Fruit fly (Drosophila melanogaster) whole organism, embryonic: Measurements from ENCODE around the gene Tnks.
A peak's percentile ranks its signal among the peaks of the same experiment; 100 is the strongest.

Source experiments
- Atf-2 ChIP-seq: fragments of 200-800 bp; sonication (Bioruptor generic); optimal IDR thresholded peaks from 2 replicates; lab custom pipeline; 2016; ENCODE audit warnings: missing biosample characterization, missing genetic modification characterization
- BEAF-32 ChIP-seq: fragments of 200-800 bp; sonication (Bioruptor generic); optimal IDR thresholded peaks from 3 replicates; lab custom pipeline; 2017; ENCODE audit warnings: missing biosample characterization, missing genetic modification characterization, mild to moderate bottlenecking, moderate library complexity, missing genetic modification reagents
- Blimp-1 ChIP-seq: fragments of 200-800 bp; sonication (Bioruptor generic); optimal IDR thresholded peaks from 3 replicates; lab custom pipeline; 2018; ENCODE audit warnings: missing biosample characterization, missing genetic modification characterization, mild to moderate bottlenecking, moderate library complexity, missing genetic modification reagents
- CG10979 ChIP-seq: fragments of 200-800 bp; sonication (Bioruptor generic); optimal IDR thresholded peaks from 2 replicates; lab custom pipeline; 2018; ENCODE audit warnings: missing biosample characterization, mild to moderate bottlenecking, missing genetic modification characterization, moderate library complexity
- CG11504 ChIP-seq: fragments of 200-800 bp; sonication (Bioruptor generic); optimal IDR thresholded peaks from 3 replicates; lab custom pipeline; 2019; ENCODE audit warnings: missing biosample characterization, mild to moderate bottlenecking, missing genetic modification characterization, moderate library complexity
- CG11695 ChIP-seq: fragments of 200-800 bp; sonication (Bioruptor generic); IDR thresholded peaks from 3 replicates; pipeline ENCODE4 v1.3.6; 2022; ENCODE audit warnings: missing biosample characterization, missing genetic modification characterization
- CG14014 ChIP-seq: fragments of 200-800 bp; sonication (Bioruptor generic); IDR thresholded peaks from 2 replicates; pipeline ENCODE4 v1.3.6; 2022; ENCODE audit warnings: missing biosample characterization, missing genetic modification characterization
- CG14050 ChIP-seq: fragments of 200-800 bp; sonication (Bioruptor generic); IDR thresholded peaks from 3 replicates; pipeline ENCODE4 v1.3.6; 2022; ENCODE audit warnings: missing biosample characterization, missing genetic modification characterization
- CG15514 ChIP-seq: fragments of 200-800 bp; sonication (Bioruptor generic); optimal IDR thresholded peaks from 3 replicates; lab custom pipeline; 2017; ENCODE audit warnings: missing biosample characterization, missing genetic modification characterization, mild to moderate bottlenecking, moderate library complexity, missing genetic modification reagents
- CG15601 ChIP-seq: fragments of 200-800 bp; sonication (Bioruptor generic); optimal IDR thresholded peaks from 3 replicates; lab custom pipeline; 2019; ENCODE audit warnings: missing biosample characterization, mild to moderate bottlenecking, missing genetic modification characterization, moderate library complexity
- CG1602 ChIP-seq: fragments of 200-800 bp; sonication (Bioruptor generic); optimal IDR thresholded peaks from 3 replicates; lab custom pipeline; 2016; ENCODE audit warnings: missing biosample characterization, missing genetic modification characterization
- CG17328 ChIP-seq: fragments of 200-800 bp; sonication (Bioruptor generic); IDR thresholded peaks from 2 replicates; pipeline ENCODE4 v1.3.6; 2022; ENCODE audit warnings: missing biosample characterization, missing genetic modification characterization
- CG2116 ChIP-seq: fragments of 200-800 bp; sonication (Bioruptor generic); optimal IDR thresholded peaks from 3 replicates; lab custom pipeline; 2018; ENCODE audit warnings: missing biosample characterization, mild to moderate bottlenecking, missing genetic modification characterization
- CG2875 ChIP-seq: fragments of 200-800 bp; sonication (Bioruptor generic); optimal IDR thresholded peaks from 2 replicates; lab custom pipeline; 2017; ENCODE audit warnings: missing biosample characterization, mild to moderate bottlenecking, missing genetic modification characterization, missing genetic modification reagents
- CG3163 ChIP-seq: fragments of 200-800 bp; sonication (Bioruptor generic); optimal IDR thresholded peaks from 3 replicates; lab custom pipeline; 2016; ENCODE audit warnings: missing biosample characterization, missing genetic modification characterization
- CG32532 ChIP-seq: fragments of 200-800 bp; sonication (Bioruptor generic); IDR thresholded peaks from 2 replicates; pipeline ENCODE4 v1.3.6; 2022; ENCODE audit warnings: missing biosample characterization, missing genetic modification characterization
- CG3281 ChIP-seq: fragments of 200-800 bp; sonication (Bioruptor generic); optimal IDR thresholded peaks from 3 replicates; lab custom pipeline; 2017; ENCODE audit warnings: missing biosample characterization, mild to moderate bottlenecking, missing genetic modification characterization
- CG34422 ChIP-seq: fragments of 200-800 bp; sonication (Bioruptor generic); IDR thresholded peaks from 3 replicates; pipeline ENCODE4 v1.3.6; 2022; ENCODE audit warnings: missing biosample characterization, missing genetic modification characterization
- CG3838 ChIP-seq: fragments of 200-800 bp; sonication (Bioruptor generic); optimal IDR thresholded peaks from 3 replicates; lab custom pipeline; 2016; ENCODE audit warnings: missing biosample characterization, missing genetic modification characterization
- CG5245 ChIP-seq: fragments of 200-800 bp; sonication (Bioruptor generic); optimal IDR thresholded peaks from 3 replicates; lab custom pipeline; 2016; ENCODE audit warnings: missing biosample characterization, missing genetic modification characterization
- CG7271 ChIP-seq: fragments of 200-800 bp; sonication (Bioruptor generic); optimal IDR thresholded peaks from 2 replicates; lab custom pipeline; 2018; ENCODE audit warnings: missing biosample characterization, mild to moderate bottlenecking, missing genetic modification characterization, moderate library complexity
- CG8478 ChIP-seq: fragments of >200 bp; optimal IDR thresholded peaks from 2 replicates; lab custom pipeline; 2018
- D ChIP-seq, 2 experiments: fragments of 200-800 bp in 1 of 2; fragments of >200 bp in 1 of 2; sonication (Bioruptor generic) in 1 of 2; optimal IDR thresholded peaks; 2 replicates in 1 of 2; 3 replicates in 1 of 2; lab custom pipeline; 2017; ENCODE audit warnings: mild to moderate bottlenecking in 1 of 2, missing biosample characterization in 1 of 2, missing genetic modification characterization in 1 of 2, missing genetic modification reagents in 1 of 2
- Fer2 ChIP-seq: fragments of 200-800 bp; sonication (Bioruptor generic); optimal IDR thresholded peaks from 2 replicates; lab custom pipeline; 2018; ENCODE audit warnings: missing biosample characterization, mild to moderate bottlenecking, missing genetic modification characterization, moderate library complexity
- Gug ChIP-seq: fragments of 200-800 bp; sonication (Bioruptor generic); IDR thresholded peaks from 4 replicates; pipeline ENCODE4 v1.3.6; 2022; ENCODE audit warnings: missing biosample characterization, missing genetic modification characterization
- HLH54F ChIP-seq: fragments of 200-800 bp; sonication (Bioruptor generic); optimal IDR thresholded peaks from 3 replicates; lab custom pipeline; 2016; ENCODE audit warnings: missing biosample characterization, missing genetic modification characterization
- Hmx ChIP-seq: fragments of 200-800 bp; sonication (Bioruptor generic); optimal IDR thresholded peaks from 2 replicates; lab custom pipeline; 2016; ENCODE audit warnings: missing biosample characterization, missing genetic modification characterization
- Nf-YA ChIP-seq: fragments of 200-800 bp; sonication (Bioruptor generic); IDR thresholded peaks from 2 replicates; pipeline ENCODE4 v1.3.6; 2022; ENCODE audit warnings: missing biosample characterization, missing genetic modification characterization
- Poxn ChIP-seq: fragments of 200-800 bp; sonication (Bioruptor generic); IDR thresholded peaks from 2 replicates; pipeline ENCODE4 v1.3.6; 2022; ENCODE audit warnings: missing biosample characterization, missing genetic modification characterization
- Spps ChIP-seq: fragments of 200-800 bp; sonication (Bioruptor generic); optimal IDR thresholded peaks from 2 replicates; lab custom pipeline; 2018; ENCODE audit warnings: missing biosample characterization, mild to moderate bottlenecking, missing genetic modification characterization
- TFAM ChIP-seq: fragments of 200-800 bp; sonication (Bioruptor generic); optimal IDR thresholded peaks from 2 replicates; lab custom pipeline; 2017; ENCODE audit warnings: missing biosample characterization, missing genetic modification characterization, inconsistent platforms
- Xbp1 ChIP-seq: fragments of 200-800 bp; sonication (Bioruptor generic); optimal IDR thresholded peaks from 3 replicates; lab custom pipeline; 2016; ENCODE audit warnings: missing biosample characterization, mild to moderate bottlenecking, missing genetic modification characterization
- al ChIP-seq: fragments of 200-800 bp; sonication (Bioruptor generic); IDR thresholded peaks from 2 replicates; pipeline ENCODE4 v1.3.6; 2022; ENCODE audit warnings: missing biosample characterization, missing genetic modification characterization
- ara ChIP-seq: fragments of 200-800 bp; sonication (Bioruptor generic); IDR thresholded peaks from 2 replicates; pipeline ENCODE4 v1.3.6; 2022; ENCODE audit warnings: missing biosample characterization, missing genetic modification characterization
- cas ChIP-seq: fragments of 200-800 bp; sonication (Bioruptor generic); IDR thresholded peaks from 2 replicates; pipeline ENCODE4 v1.3.6; 2022; ENCODE audit warnings: missing biosample characterization, missing genetic modification characterization
- cato ChIP-seq: fragments of 200-800 bp; sonication (Bioruptor generic); optimal IDR thresholded peaks from 2 replicates; lab custom pipeline; 2016; ENCODE audit warnings: missing biosample characterization, missing genetic modification characterization, borderline replicate concordance
- chn ChIP-seq: fragments of 200-800 bp; sonication (Bioruptor generic); optimal IDR thresholded peaks from 2 replicates; lab custom pipeline; 2016; ENCODE audit warnings: missing biosample characterization, missing genetic modification characterization
- ftz-f1 ChIP-seq: fragments of 200-800 bp; sonication (Bioruptor generic); optimal IDR thresholded peaks from 2 replicates; lab custom pipeline; 2016; ENCODE audit warnings: missing biosample characterization, missing genetic modification characterization
- hb ChIP-seq: fragments of 200-800 bp; sonication (Bioruptor generic); IDR thresholded peaks from 3 replicates; pipeline ENCODE4 v1.3.6; 2022; ENCODE audit warnings: missing biosample characterization, missing genetic modification characterization; ENCODE audit not compliant: partially characterized antibody
- inv ChIP-seq: fragments of 200-800 bp; sonication (Bioruptor generic); IDR thresholded peaks from 2 replicates; pipeline ENCODE4 v1.3.6; 2022; ENCODE audit warnings: missing biosample characterization, missing genetic modification characterization; ENCODE audit not compliant: partially characterized antibody
- klu ChIP-seq: fragments of 200-800 bp; sonication (Bioruptor generic); IDR thresholded peaks from 2 replicates; pipeline ENCODE4 v1.3.6; 2022; ENCODE audit warnings: missing biosample characterization, missing genetic modification characterization
- kni ChIP-seq: fragments of 200-800 bp; sonication (Bioruptor generic); optimal IDR thresholded peaks from 3 replicates; lab custom pipeline; 2017; ENCODE audit warnings: mild to moderate bottlenecking, missing biosample characterization, missing genetic modification reagents, missing genetic modification characterization
- nerfin-2 ChIP-seq: fragments of 200-800 bp; sonication (Bioruptor generic); IDR thresholded peaks from 2 replicates; pipeline ENCODE4 v1.3.6; 2022; ENCODE audit warnings: missing biosample characterization, missing genetic modification characterization; ENCODE audit not compliant: partially characterized antibody
- pfk ChIP-seq: fragments of 200-800 bp; sonication (Bioruptor generic); optimal IDR thresholded peaks from 2 replicates; lab custom pipeline; 2018; ENCODE audit warnings: missing biosample characterization, mild to moderate bottlenecking, missing genetic modification characterization, moderate library complexity
- schlank ChIP-seq: fragments of 200-800 bp; sonication (Bioruptor generic); optimal IDR thresholded peaks from 2 replicates; lab custom pipeline; 2018; ENCODE audit warnings: missing biosample characterization, mild to moderate bottlenecking, missing genetic modification characterization
- shn ChIP-seq: fragments of 200-800 bp; sonication (Bioruptor generic); optimal IDR thresholded peaks from 3 replicates; lab custom pipeline; 2016; ENCODE audit warnings: missing biosample characterization, missing genetic modification characterization
- sisA ChIP-seq: fragments of 200-800 bp; sonication (Bioruptor generic); IDR thresholded peaks from 2 replicates; pipeline ENCODE4 v1.3.6; 2022; ENCODE audit warnings: missing biosample characterization, missing genetic modification characterization
- tgo ChIP-seq: fragments of 200-800 bp; sonication (Bioruptor generic); IDR thresholded peaks from 3 replicates; pipeline ENCODE4 v1.3.6; 2022; ENCODE audit warnings: missing biosample characterization, missing genetic modification characterization
- tna ChIP-seq: fragments of 200-800 bp; sonication (Bioruptor generic); IDR thresholded peaks from 2 replicates; pipeline ENCODE4 v1.3.6; 2022; ENCODE audit warnings: missing biosample characterization, missing genetic modification characterization; ENCODE audit not compliant: partially characterized antibody
- toy ChIP-seq: fragments of 200-800 bp; sonication (Bioruptor generic); IDR thresholded peaks from 2 replicates; pipeline ENCODE4 v1.3.6; 2022; ENCODE audit warnings: missing biosample characterization, missing genetic modification characterization
- wor ChIP-seq: fragments of 200-800 bp; sonication (Bioruptor generic); IDR thresholded peaks from 2 replicates; pipeline ENCODE4 v1.3.6; 2022; ENCODE audit warnings: missing biosample characterization, missing genetic modification characterization

Tnks gene

dm6 chr3R:25640463-25640862 is 20.6 kb downstream of the Tnks start (continued):
- TF ChIP-seq klu (GFP tag; lab: Robert Waterston, UW) (no peak), toy (GFP tag; lab: Robert Waterston, UW) (no peak), CG34422 (GFP tag; lab: Robert Waterston, UW) (no peak), ara (GFP tag; lab: Robert Waterston, UW) (peak; percentile 82), CG3838 (no peak), wor (GFP tag; lab: Robert Waterston, UW) (0 out of 2 replicates have a peak, but pooled peaks have one; percentile 11), CG5245 (GFP tag; lab: Kevin White, UChicago) (no peak), tna (GFP tag; lab: Robert Waterston, UW) (no peak), cato (GFP tag; lab: Kevin White, UChicago) (no peak), CG17328 (GFP tag; lab: Robert Waterston, UW) (peak; percentile 63), Spps (tag; lab: Kevin White, UChicago) (peak; percentile 20), hb (GFP tag; lab: Robert Waterston, UW) (no peak), CG3281 (GFP tag; lab: Kevin White, UChicago) (peak; percentile 14), pfk (GFP tag; lab: Kevin White, UChicago) (no peak), al (GFP tag; lab: Robert Waterston, UW) (no peak), Blimp-1 (GFP tag; lab: Kevin White, UChicago) (peak; percentile 55), BEAF-32 (GFP tag; lab: Kevin White, UChicago) (no peak), CG2116 (GFP tag; lab: Kevin White, UChicago) (no peak), Nf-YA (no peak), CG7271 (tag; lab: Kevin White, UChicago) (peak; percentile 56), cas (no peak), nerfin-2 (no peak), TFAM (no peak), CG14050 (GFP tag; lab: Robert Waterston, UW) (peak; percentile 26; the same call in 2 of the 3 replicates), schlank (tag; lab: Kevin White, UChicago) (no peak), Hmx (GFP tag; lab: Kevin White, UChicago) (no peak), CG3163 (GFP tag; lab: Kevin White, UChicago) (no peak), CG11504 (tag; lab: Kevin White, UChicago) (peak; percentile 76), CG10979 (tag; lab: Kevin White, UChicago) (peak; percentile 77), kni (no peak), sisA (GFP tag; lab: Robert Waterston, UW) (peak; percentile 52), ftz-f1 (no peak), D (optimal IDR thresholded peaks at IDR 0.05; lab: Kevin White, UChicago) (no peak), D (GFP tag; optimal IDR thresholded peaks at IDR 0.05; lab: Kevin White, UChicago) (peak; percentile 58), CG15601 (tag; lab: Kevin White, UChicago) (no peak), Gug (GFP tag; lab: Robert Waterston, UW) (peak; percentile 3; the same call in 1 of the 4 replicates), Poxn (GFP tag; lab: Robert Waterston, UW) (no peak), inv (GFP tag; lab: Robert Waterston, UW) (no peak), chn (GFP tag; lab: Kevin White, UChicago) (peak; percentile 18), tgo (GFP tag; lab: Robert Waterston, UW) (peak; percentile 40; the same call in 1 of the 3 replicates), Xbp1 (GFP tag; lab: Kevin White, UChicago) (peak; percentile 59), CG14014 (no peak), shn (GFP tag; lab: Kevin White, UChicago) (no peak), CG1602 (GFP tag; lab: Kevin White, UChicago) (peak; percentile 43), CG15514 (GFP tag; lab: Kevin White, UChicago) (no peak), Atf-2 (GFP tag; lab: Kevin White, UChicago) (no peak), CG2875 (GFP tag; lab: Kevin White, UChicago) (peak; percentile 7), CG11695 (GFP tag; lab: Robert Waterston, UW) (peak; percentile 60; the same call in 2 of the 3 replicates), CG8478 (lab: Kevin White, UChicago) (no peak), HLH54F (GFP tag; lab: Kevin White, UChicago) (no peak), CG32532 (GFP tag; lab: Robert Waterston, UW) (peak; percentile 36; the same call in 1 of the 2 replicates), Fer2 (tag; lab: Kevin White, UChicago) (no peak)
